Worm (Caenorhabditis elegans): Measurements from ENCODE around the gene srt-45.

DNA sequence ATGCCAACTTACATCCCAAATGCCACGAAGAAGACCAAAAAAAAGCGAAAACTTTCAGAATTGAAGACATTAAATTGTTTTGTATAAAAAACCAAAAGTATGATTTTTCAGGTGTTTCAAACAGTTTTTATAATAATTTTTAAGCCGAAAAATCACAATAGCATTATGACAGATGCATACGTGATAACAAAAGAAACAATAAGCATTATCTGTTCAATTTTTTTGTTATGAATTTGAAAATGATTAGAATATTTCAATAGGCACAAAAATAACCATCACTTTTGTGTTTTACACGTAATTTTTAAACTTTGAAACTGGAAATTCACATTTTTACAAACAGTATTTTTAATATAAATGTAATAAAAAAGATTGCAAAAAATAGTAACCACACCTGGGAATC, 38.2 kb downstream of the srt-45 start, which contains the start of gene Y116F11B.17:
- TF ChIP-seq ztf-23 (GFP tag; IDR thresholded peaks at IDR 0.05) (no peak), tab-1 (GFP tag; IDR thresholded peaks at IDR 0.05) (no peak), med-1 (GFP tag; optimal IDR thresholded peaks at IDR 0.05; ENCODE audit: insufficient read depth) (no peak), cog-1 (tag; optimal IDR thresholded peaks at IDR 0.05) (no peak), flt-1 (GFP tag; IDR thresholded peaks at IDR 0.05) (no peak), ztf-29 (GFP tag; IDR thresholded peaks at IDR 0.05) (no peak)

Data from whole organism, midembryonic.